Fruit fly (Drosophila melanogaster) whole organism, wandering third instar larva: ENCODE results near the gene cact.

ENCODE experiments used
- Abd-B ChIP-seq: fragments of >200 bp; optimal IDR thresholded peaks from 2 replicates; lab custom pipeline; 2017; ENCODE audit warnings: missing biosample characterization, missing genetic modification characterization
- CG32264 ChIP-seq: fragments of 200-800 bp; sonication (Bioruptor generic); optimal IDR thresholded peaks from 2 replicates; lab custom pipeline; 2016; ENCODE audit warnings: missing biosample characterization, missing genetic modification characterization
- CG9705 ChIP-seq: fragments of 200-800 bp; sonication (Bioruptor generic); optimal IDR thresholded peaks from 2 replicates; lab custom pipeline; 2018; ENCODE audit warnings: missing biosample characterization, mild to moderate bottlenecking, missing genetic modification characterization
- CrebA ChIP-seq: fragments of 200-800 bp; sonication (Bioruptor generic); optimal IDR thresholded peaks from 2 replicates; lab custom pipeline; 2016; ENCODE audit warnings: missing biosample characterization, mild to moderate bottlenecking, missing genetic modification characterization, borderline replicate concordance
- Dfd ChIP-seq: fragments of >200 bp; optimal IDR thresholded peaks from 2 replicates; lab custom pipeline; 2017; ENCODE audit warnings: missing biosample characterization, missing genetic modification characterization
- GATAd ChIP-seq: sonication (Bioruptor generic); optimal IDR thresholded peaks from 2 replicates; lab custom pipeline; 2016; ENCODE audit warnings: missing biosample characterization, missing genetic modification characterization
- HLH106 ChIP-seq: fragments of 200-800 bp; optimal IDR thresholded peaks from 3 replicates; lab custom pipeline; 2019; ENCODE audit warnings: missing biosample characterization, mild to moderate bottlenecking, missing genetic modification characterization, moderate library complexity
- Hnf4 ChIP-seq: fragments of 200-800 bp; sonication (Bioruptor generic); optimal IDR thresholded peaks from 2 replicates; lab custom pipeline; 2016; ENCODE audit warnings: missing biosample characterization, mild to moderate bottlenecking, missing genetic modification characterization
- Hr83 ChIP-seq: fragments of 200-300 bp; sonication (Bioruptor generic); optimal IDR thresholded peaks from 2 replicates; lab custom pipeline; 2016; ENCODE audit warnings: missing biosample characterization, mild to moderate bottlenecking, missing genetic modification characterization, moderate library complexity; ENCODE audit not compliant: poor library complexity, severe bottlenecking
- Jra ChIP-seq: sonication (Bioruptor generic); optimal IDR thresholded peaks from 2 replicates; lab custom pipeline; 2016; ENCODE audit warnings: missing biosample characterization, missing genetic modification characterization
- Mio ChIP-seq: sonication (Bioruptor generic); optimal IDR thresholded peaks from 2 replicates; lab custom pipeline; 2016; ENCODE audit warnings: missing biosample characterization, missing genetic modification characterization
- Myc ChIP-seq: fragments of >200 bp; optimal IDR thresholded peaks from 2 replicates; lab custom pipeline; 2017
- N ChIP-seq: fragments of >200 bp; optimal IDR thresholded peaks from 2 replicates; lab custom pipeline; 2018; ENCODE audit warnings: missing biosample characterization, missing external identifiers, missing genetic modification characterization
- OdsH ChIP-seq: fragments of 200-800 bp; sonication (Bioruptor generic); optimal IDR thresholded peaks from 2 replicates; lab custom pipeline; 2016; ENCODE audit warnings: missing biosample characterization, mild to moderate bottlenecking, missing genetic modification characterization
- Rel ChIP-seq, 2 experiments: fragments of 200-800 bp; sonication (Bioruptor generic) in 1 of 2; optimal IDR thresholded peaks; 2 replicates in 1 of 2; 3 replicates in 1 of 2; lab custom pipeline; 2016 to 2019; ENCODE audit warnings: mild to moderate bottlenecking in 2 of 2, missing biosample characterization in 2 of 2, missing genetic modification characterization in 2 of 2, moderate library complexity in 1 of 2
- Sp1 ChIP-seq: fragments of 200-800 bp; sonication (Bioruptor generic); optimal IDR thresholded peaks from 3 replicates; lab custom pipeline; 2019; ENCODE audit warnings: missing biosample characterization, mild to moderate bottlenecking, missing genetic modification characterization, moderate library complexity
- Vsx2 ChIP-seq: fragments of 200-300, 225-300 bp; sonication (Bioruptor generic); optimal IDR thresholded peaks from 2 replicates; lab custom pipeline; 2018; ENCODE audit warnings: missing biosample characterization, missing genetic modification characterization; ENCODE audit not compliant: partially characterized antibody
- br ChIP-seq: fragments of 200-800 bp; sonication (Bioruptor generic); optimal IDR thresholded peaks from 2 replicates; lab custom pipeline; 2016; ENCODE audit warnings: missing biosample characterization, missing genetic modification characterization
- brk ChIP-seq: fragments of 200-800 bp; sonication (Bioruptor generic); optimal IDR thresholded peaks from 2 replicates; lab custom pipeline; 2016; ENCODE audit warnings: missing biosample characterization, mild to moderate bottlenecking, missing genetic modification characterization
- dl ChIP-seq, 2 experiments: fragments of 175-275, 200-275 bp in 1 of 2; fragments of 200-275 bp in 1 of 2; sonication (Bioruptor generic); optimal IDR thresholded peaks; lab custom pipeline; 2018; ENCODE audit warnings: mild to moderate bottlenecking in 2 of 2, missing biosample characterization in 2 of 2, missing genetic modification characterization in 2 of 2, moderate library complexity in 2 of 2; ENCODE audit not compliant: partially characterized antibody in 2 of 2, insufficient read depth in 1 of 2
- dmrt93B ChIP-seq: fragments of 200-800 bp; sonication (Bioruptor generic); optimal IDR thresholded peaks from 2 replicates; lab custom pipeline; 2018; ENCODE audit warnings: missing biosample characterization, mild to moderate bottlenecking, missing genetic modification characterization
- dsf ChIP-seq: sonication (Bioruptor generic); optimal IDR thresholded peaks from 2 replicates; lab custom pipeline; 2016; ENCODE audit warnings: missing biosample characterization, missing genetic modification characterization, borderline replicate concordance
- ey ChIP-seq: fragments of 200-800 bp; sonication (Bioruptor generic); optimal IDR thresholded peaks from 2 replicates; lab custom pipeline; 2016; ENCODE audit warnings: missing biosample characterization, missing genetic modification characterization
- foxo ChIP-seq, 2 experiments: fragments of 200-800 bp; sonication (Bioruptor generic); optimal IDR thresholded peaks; 2 replicates in 1 of 2; 3 replicates in 1 of 2; lab custom pipeline; 2016 to 2017; ENCODE audit warnings: missing biosample characterization in 2 of 2, missing genetic modification characterization in 2 of 2
- fru ChIP-seq: fragments of 200-800 bp; sonication (Bioruptor generic); optimal IDR thresholded peaks from 3 replicates; lab custom pipeline; 2016; ENCODE audit warnings: missing biosample characterization, mild to moderate bottlenecking, missing genetic modification characterization
- h ChIP-seq: fragments of 200-800 bp; sonication (Bioruptor generic); optimal IDR thresholded peaks from 3 replicates; lab custom pipeline; 2016; ENCODE audit warnings: missing biosample characterization, mild to moderate bottlenecking, missing genetic modification characterization
- jim ChIP-seq: fragments of 175-275, 200-325 bp; sonication (Bioruptor generic); optimal IDR thresholded peaks from 2 replicates; lab custom pipeline; 2016; ENCODE audit warnings: missing biosample characterization, mild to moderate bottlenecking, missing genetic modification characterization
- lola ChIP-seq: fragments of >200 bp; optimal IDR thresholded peaks from 2 replicates; lab custom pipeline; 2017; ENCODE audit warnings: missing biosample characterization, missing genetic modification characterization
- pan ChIP-seq: fragments of >200 bp; optimal IDR thresholded peaks from 2 replicates; lab custom pipeline; 2017
- psq ChIP-seq: fragments of 200-800 bp; sonication (Bioruptor generic); optimal IDR thresholded peaks from 3 replicates; lab custom pipeline; 2017; ENCODE audit warnings: missing biosample characterization, mild to moderate bottlenecking, missing genetic modification characterization, moderate library complexity
- rgr ChIP-seq: fragments of 200-800 bp; sonication (Bioruptor generic); optimal IDR thresholded peaks from 3 replicates; lab custom pipeline; 2016; ENCODE audit warnings: missing biosample characterization, mild to moderate bottlenecking, missing genetic modification characterization
- sage ChIP-seq: fragments of 200-800 bp; sonication (Bioruptor generic); optimal IDR thresholded peaks from 2 replicates; lab custom pipeline; 2016; ENCODE audit warnings: missing biosample characterization, mild to moderate bottlenecking, missing genetic modification characterization
- sv ChIP-seq: fragments of 200-800 bp; sonication (Bioruptor generic); optimal IDR thresholded peaks from 3 replicates; lab custom pipeline; 2016; ENCODE audit warnings: missing biosample characterization, missing genetic modification characterization
- tai ChIP-seq: sonication (Bioruptor generic); optimal IDR thresholded peaks from 2 replicates; lab custom pipeline; 2016; ENCODE audit warnings: missing biosample characterization, missing genetic modification characterization
- woc ChIP-seq: sonication (Bioruptor generic); optimal IDR thresholded peaks from 2 replicates; lab custom pipeline; 2016; ENCODE audit warnings: missing biosample characterization, mild to moderate bottlenecking, missing genetic modification characterization

The cact gene

dm6 chr2L:16350160-16350633 is 24.2 kb upstream of the cact start:
- TF ChIP-seq sage (GFP tag; lab: Kevin White, UChicago) (peak; percentile 56), dmrt93B (GFP tag; lab: Kevin White, UChicago) (peak; percentile 78), CG32264 (GFP tag; lab: Kevin White, UChicago) (peak; percentile 59), Mio (GFP tag; lab: Kevin White, UChicago) (no peak), dl (GFP tag; optimal IDR thresholded peaks at IDR 0.05; lab: Kevin White, UChicago; ENCODE audit: insufficient read depth in 1 of 2, partially characterized antibody in 2 of 2) (no peak), OdsH (GFP tag; lab: Kevin White, UChicago) (peak; percentile 84), foxo (GFP tag; optimal IDR thresholded peaks at IDR 0.05; lab: Kevin White, UChicago) (peak in 1 of 2 experiments; percentile 93), tai (no peak), jim (no peak), sv (peak; percentile 51), Sp1 (GFP tag; lab: Kevin White, UChicago) (peak; percentile 87), woc (peak; percentile 39), Abd-B (no peak), Myc (lab: Kevin White, UChicago) (no peak), pan (lab: Kevin White, UChicago) (no peak), fru (GFP tag; lab: Kevin White, UChicago) (peak; percentile 77), h (peak; percentile 78), ey (peak; percentile 80), rgr (GFP tag; lab: Kevin White, UChicago) (peak; percentile 88), brk (GFP tag; lab: Kevin White, UChicago) (no peak), CG9705 (GFP tag; lab: Kevin White, UChicago) (peak; percentile 60), Vsx2 (no peak), Dfd (GFP tag; lab: Kevin White, UChicago) (no peak), lola (GFP tag; lab: Kevin White, UChicago) (no peak), psq (GFP tag; lab: Kevin White, UChicago) (no peak), GATAd (GFP tag; lab: Kevin White, UChicago) (peak; percentile 42), CrebA (GFP tag; lab: Kevin White, UChicago) (no peak), N (GFP tag; lab: Kevin White, UChicago) (no peak), Hr83 (peak; percentile 84), Hnf4 (GFP tag; lab: Kevin White, UChicago) (no peak), Jra (GFP tag; lab: Kevin White, UChicago) (peak; percentile 34), HLH106 (tag; lab: Kevin White, UChicago) (peak; percentile 91), Rel (GFP tag; optimal IDR thresholded peaks at IDR 0.05; lab: Kevin White, UChicago) (no peak), Rel (tag; optimal IDR thresholded peaks at IDR 0.05; lab: Kevin White, UChicago) (peak; percentile 89), br (GFP tag; lab: Kevin White, UChicago) (no peak)

- no peak for TF ChIP-seq dl (GFP tag; optimal IDR thresholded peaks at IDR 0.05; lab: Kevin White, UChicago; ENCODE audit: insufficient read depth in 1 of 2, partially characterized antibody in 2 of 2)
- TF ChIP-seq Myc (lab: Kevin White, UChicago) = no peak
- TF ChIP-seq pan (lab: Kevin White, UChicago) = no peak
- no peak for TF ChIP-seq dmrt93B (GFP tag; lab: Kevin White, UChicago)
- TF ChIP-seq psq (GFP tag; lab: Kevin White, UChicago) = no peak
- no peak for TF ChIP-seq Jra (GFP tag; lab: Kevin White, UChicago)
- no peak for TF ChIP-seq dsf (GFP tag; lab: Kevin White, UChicago)
- TF ChIP-seq ey = no peak
- no peak for TF ChIP-seq fru (GFP tag; lab: Kevin White, UChicago)
- TF ChIP-seq CG32264 (GFP tag; lab: Kevin White, UChicago) = no peak
- no peak for TF ChIP-seq woc
- no peak for TF ChIP-seq h
- no peak for TF ChIP-seq CrebA (GFP tag; lab: Kevin White, UChicago)
- no peak for TF ChIP-seq lola (GFP tag; lab: Kevin White, UChicago)
- TF ChIP-seq rgr (GFP tag; lab: Kevin White, UChicago) = no peak
Observed at dm6 chr2L:16342224-16342623, 16.2 kb upstream of the cact start, which contains the start of gene CG44405. Gene CG44405 (minus strand): TSS chr2L:16342324.

- TF ChIP-seq HLH106 (tag; lab: Kevin White, UChicago) (no peak), dsf (GFP tag; lab: Kevin White, UChicago) (no peak)
Observed at dm6 chr2L:16340268-16340667, 14.3 kb upstream of the cact start, which contains the start of gene CG42266. Gene CG42266 (minus strand): TSS chr2L:16340368.
